Worm (Caenorhabditis elegans): ENCODE measurements around the gene R07B7.10.

DNA sequence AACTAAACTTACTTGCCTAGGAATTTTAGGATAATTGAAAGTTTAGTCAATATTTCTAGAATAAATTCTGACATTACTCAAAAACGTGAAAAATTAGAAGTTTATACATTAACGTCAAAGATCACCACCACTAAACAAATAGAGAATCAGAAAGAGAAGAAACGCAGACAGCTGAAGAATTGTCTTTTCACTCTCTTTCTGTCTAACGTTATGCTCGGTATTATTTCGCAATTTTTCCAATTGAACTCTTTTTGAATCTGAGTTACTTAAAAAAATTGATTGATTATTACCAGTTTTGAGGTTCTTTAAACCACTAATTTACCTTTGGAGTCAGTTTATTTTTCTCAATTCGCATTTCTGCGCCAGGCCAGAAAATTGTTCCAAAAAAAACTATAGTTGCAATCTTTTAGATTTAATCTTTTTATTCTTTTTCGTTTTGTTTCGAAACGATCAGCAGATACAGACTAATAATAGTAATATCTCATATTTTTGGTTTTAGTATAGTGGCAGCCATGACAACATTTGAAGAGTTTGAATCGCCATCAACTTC is 17.9 kb downstream of the R07B7.10 start, which contains the start of gene nhr-154:
- TF ChIP-seq jun-1 (tag; optimal IDR thresholded peaks at IDR 0.05) (no peak), dpl-1 (GFP tag; optimal IDR thresholded peaks at IDR 0.05) (peak in 1 of 3 experiments; percentile 19), snpc-4 (tag; optimal IDR thresholded peaks at IDR 0.05) (peak; percentile 43), unc-62 (GFP tag; optimal IDR thresholded peaks at IDR 0.05) (no peak)
